Worm (Caenorhabditis elegans) whole organism, L3 larva: ENCODE data around the gene Y22D7AL.4.

Experiments
- R02D3.7 ChIP-seq: fragments of 150-350 bp; optimal IDR thresholded peaks from 2 replicates; lab custom pipeline; 2014; ENCODE audit warnings: missing biosample characterization, missing genetic modification characterization
- ZK546.5 ChIP-seq: sonication (generic microtip); optimal IDR thresholded peaks from 2 replicates; lab custom pipeline; 2017; ENCODE audit warnings: missing biosample characterization, missing genetic modification characterization
- aly-2 ChIP-seq: fragments of 150-350 bp; optimal IDR thresholded peaks from 2 replicates; lab custom pipeline; 2014; ENCODE audit warnings: missing biosample characterization, missing genetic modification characterization
- ama-1 ChIP-seq: fragments of 150-350 bp; optimal IDR thresholded peaks from 2 replicates; lab custom pipeline; 2018
- ceh-82 ChIP-seq: fragments of 150-350 bp; optimal IDR thresholded peaks from 2 replicates; lab custom pipeline; 2014; ENCODE audit warnings: missing biosample characterization, missing genetic modification characterization
- ceh-9 ChIP-seq: sonication (generic microtip); optimal IDR thresholded peaks from 2 replicates; lab custom pipeline; 2018; ENCODE audit warnings: missing biosample characterization, missing genetic modification characterization
- daf-12 ChIP-seq: fragments of 150-350 bp; optimal IDR thresholded peaks from 2 replicates; lab custom pipeline; 2014; ENCODE audit warnings: missing biosample characterization, missing genetic modification reagents, missing genetic modification characterization
- egl-27 ChIP-seq: sonication (generic microtip); optimal IDR thresholded peaks from 4 replicates; lab custom pipeline; 2017; ENCODE audit warnings: missing biosample characterization, missing genetic modification reagents, missing genetic modification characterization
- egl-5 ChIP-seq: fragments of 150-350 bp; optimal IDR thresholded peaks from 2 replicates; lab custom pipeline; 2017; ENCODE audit warnings: missing biosample characterization, missing genetic modification reagents, missing genetic modification characterization, inconsistent platforms
- elt-1 ChIP-seq: fragments of 150-350 bp; optimal IDR thresholded peaks from 2 replicates; lab custom pipeline; 2014; ENCODE audit warnings: missing biosample characterization, missing genetic modification characterization
- elt-2 ChIP-seq: sonication (generic microtip); optimal IDR thresholded peaks from 2 replicates; lab custom pipeline; 2016; ENCODE audit warnings: missing genetic modification reagents, mild to moderate bottlenecking, missing genetic modification characterization, missing compliant biosample characterization
- elt-3 ChIP-seq, 3 experiments: fragments of 150-350 bp in 1 of 3; sonication (generic microtip) in 2 of 3; optimal IDR thresholded peaks; 2 replicates in 2 of 3; 4 replicates in 1 of 3; lab custom pipeline; 2014 to 2017; ENCODE audit warnings: missing biosample characterization in 3 of 3, missing genetic modification characterization in 3 of 3
- eor-1 ChIP-seq, 2 experiments: fragments of 150-350 bp; optimal IDR thresholded peaks; 2 replicates each; lab custom pipeline; 2014 to 2018; ENCODE audit warnings: missing biosample characterization in 2 of 2, missing genetic modification characterization in 2 of 2
- fkh-10 ChIP-seq: sonication (generic microtip); optimal IDR thresholded peaks from 2 replicates; lab custom pipeline; 2017; ENCODE audit warnings: missing biosample characterization, missing genetic modification reagents, missing genetic modification characterization
- fkh-2 ChIP-seq: fragments of 150-350 bp; optimal IDR thresholded peaks from 2 replicates; lab custom pipeline; 2014; ENCODE audit warnings: missing biosample characterization, missing genetic modification reagents, missing genetic modification characterization
- fos-1 ChIP-seq: fragments of 150-350 bp; optimal IDR thresholded peaks from 2 replicates; lab custom pipeline; 2014; ENCODE audit warnings: missing biosample characterization, missing genetic modification characterization
- jun-1 ChIP-seq: fragments of 150-350 bp; optimal IDR thresholded peaks from 2 replicates; lab custom pipeline; 2014; ENCODE audit warnings: missing biosample characterization, missing genetic modification reagents, missing genetic modification characterization
- lin-15B ChIP-seq: fragments of 150-350 bp; optimal IDR thresholded peaks from 2 replicates; lab custom pipeline; 2014; ENCODE audit warnings: missing biosample characterization, missing genetic modification characterization
- lin-39 ChIP-seq: fragments of 150-350 bp; optimal IDR thresholded peaks from 2 replicates; lab custom pipeline; 2018; ENCODE audit warnings: missing biosample characterization, missing genetic modification reagents, missing genetic modification characterization
- lsy-12 ChIP-seq: sonication (generic microtip); optimal IDR thresholded peaks from 2 replicates; lab custom pipeline; 2016; ENCODE audit warnings: mild to moderate bottlenecking, missing genetic modification characterization, missing compliant biosample characterization
- mdl-1 ChIP-seq: fragments of 150-350 bp; optimal IDR thresholded peaks from 2 replicates; lab custom pipeline; 2014; ENCODE audit warnings: missing biosample characterization, missing genetic modification characterization
- nfya-1 ChIP-seq: sonication (generic microtip); optimal IDR thresholded peaks from 2 replicates; lab custom pipeline; 2017; ENCODE audit warnings: missing genetic modification characterization, mild to moderate bottlenecking, missing compliant biosample characterization, antibody characterized with exemption, moderate library complexity; ENCODE audit not compliant: insufficient read depth
- nhr-11 ChIP-seq: fragments of 150-350 bp; optimal IDR thresholded peaks from 2 replicates; lab custom pipeline; 2014; ENCODE audit warnings: missing biosample characterization, missing genetic modification characterization
- nhr-12 ChIP-seq: fragments of 150-350 bp; optimal IDR thresholded peaks from 2 replicates; lab custom pipeline; 2014; ENCODE audit warnings: missing biosample characterization, missing genetic modification characterization
- nhr-23 ChIP-seq: fragments of 150-350 bp; optimal IDR thresholded peaks from 2 replicates; lab custom pipeline; 2014; ENCODE audit warnings: missing biosample characterization, missing genetic modification reagents, missing genetic modification characterization
- nhr-237 ChIP-seq: fragments of 150-350 bp; optimal IDR thresholded peaks from 2 replicates; lab custom pipeline; 2014; ENCODE audit warnings: missing biosample characterization, missing genetic modification characterization
- nhr-25 ChIP-seq: sonication (generic microtip); optimal IDR thresholded peaks from 2 replicates; lab custom pipeline; 2017; ENCODE audit warnings: missing biosample characterization, missing genetic modification characterization
- nhr-28 ChIP-seq: fragments of 150-350 bp; optimal IDR thresholded peaks from 2 replicates; lab custom pipeline; 2014; ENCODE audit warnings: missing biosample characterization, missing genetic modification characterization
- nhr-43 ChIP-seq: sonication (generic microtip); optimal IDR thresholded peaks from 2 replicates; lab custom pipeline; 2016; ENCODE audit warnings: mild to moderate bottlenecking, missing genetic modification characterization, missing compliant biosample characterization; ENCODE audit not compliant: poor library complexity, severe bottlenecking
- nhr-67 ChIP-seq: fragments of 150-350 bp; optimal IDR thresholded peaks from 2 replicates; lab custom pipeline; 2014; ENCODE audit warnings: missing biosample characterization, missing genetic modification characterization
- nhr-76 ChIP-seq: fragments of 150-350 bp; sonication (generic microtip); optimal IDR thresholded peaks from 5 replicates; lab custom pipeline; 2014; ENCODE audit warnings: missing biosample characterization, missing genetic modification characterization
- nhr-77 ChIP-seq: fragments of 150-350 bp; optimal IDR thresholded peaks from 2 replicates; lab custom pipeline; 2014; ENCODE audit warnings: missing biosample characterization, missing genetic modification characterization
- pha-4 ChIP-seq: fragments of 150-350 bp; optimal IDR thresholded peaks from 2 replicates; lab custom pipeline; 2014; ENCODE audit warnings: missing biosample characterization, missing genetic modification reagents, missing genetic modification characterization
- sea-2 ChIP-seq: fragments of 150-350 bp; sonication (generic microtip); optimal IDR thresholded peaks from 4 replicates; lab custom pipeline; 2014; ENCODE audit warnings: missing biosample characterization, missing genetic modification reagents, missing genetic modification characterization
- snpc-4 ChIP-seq: fragments of 150-350 bp; optimal IDR thresholded peaks from 2 replicates; lab custom pipeline; 2014; ENCODE audit warnings: missing biosample characterization, missing genetic modification characterization
- tbx-2 ChIP-seq: sonication (generic microtip); optimal IDR thresholded peaks from 2 replicates; lab custom pipeline; 2016; ENCODE audit warnings: mild to moderate bottlenecking, missing genetic modification characterization, missing compliant biosample characterization
- unc-62 ChIP-seq: fragments of 150-350 bp; sonication (generic microtip); optimal IDR thresholded peaks from 4 replicates; lab custom pipeline; 2014; ENCODE audit warnings: missing biosample characterization, missing genetic modification reagents, missing genetic modification characterization
- zag-1 ChIP-seq: fragments of 150-350 bp; optimal IDR thresholded peaks from 2 replicates; lab custom pipeline; 2014; ENCODE audit warnings: missing biosample characterization, missing genetic modification characterization
- ztf-4 ChIP-seq: fragments of 150-350 bp; optimal IDR thresholded peaks from 2 replicates; lab custom pipeline; 2014; ENCODE audit warnings: missing biosample characterization, missing genetic modification characterization

Gene Y22D7AL.4

ce11 chrIII:1634270-1634669 is 7.8 kb downstream of the Y22D7AL.4 start, which contains the start of gene Y22D7AL.11:
TSS of gene Y22D7AL.11 (minus strand) at chrIII:1634370.
- no peak for TF ChIP-seq R02D3.7 (tag; lab: Kevin White, UChicago)
- no peak for TF ChIP-seq nhr-76 (tag; lab: Kevin White, UChicago)
- no peak for TF ChIP-seq eor-1 (tag; optimal IDR thresholded peaks at IDR 0.05; lab: Kevin White, UChicago)
- TF ChIP-seq nhr-11 = no peak
- no peak for TF ChIP-seq mdl-1 (tag; lab: Kevin White, UChicago)
- no peak for TF ChIP-seq nhr-12
- no peak for TF ChIP-seq daf-12
- no peak for TF ChIP-seq nfya-1 (tag; lab: Kevin White, UChicago)
- no peak for TF ChIP-seq jun-1 (tag; lab: Kevin White, UChicago)
- no peak for TF ChIP-seq nhr-43
- no peak for TF ChIP-seq fkh-2
- TF ChIP-seq pha-4 (tag; lab: Kevin White, UChicago) = no peak
- TF ChIP-seq ceh-9 (tag; lab: Kevin White, UChicago) = no peak
- TF ChIP-seq tbx-2 (tag; lab: Kevin White, UChicago) = no peak
- TF ChIP-seq ama-1 (lab: Kevin White, UChicago) = no peak
- no peak for TF ChIP-seq nhr-237
- no peak for TF ChIP-seq elt-3 (tag; optimal IDR thresholded peaks at IDR 0.05; lab: Kevin White, UChicago)
- no peak for TF ChIP-seq fkh-10 (GFP tag; lab: Kevin White, UChicago)

- TF ChIP-seq unc-62 (no peak), egl-27 (tag; lab: Kevin White, UChicago) (no peak), eor-1 (tag; optimal IDR thresholded peaks at IDR 0.05; lab: Kevin White, UChicago) (no peak), fkh-10 (GFP tag; lab: Kevin White, UChicago) (no peak), nhr-28 (tag; lab: Kevin White, UChicago) (no peak), egl-5 (tag; lab: Kevin White, UChicago) (no peak), jun-1 (tag; lab: Kevin White, UChicago) (no peak), nhr-11 (no peak), lsy-12 (tag; lab: Kevin White, UChicago) (no peak), fkh-2 (no peak), daf-12 (no peak), nhr-77 (tag; lab: Kevin White, UChicago) (no peak), elt-1 (no peak), nhr-43 (no peak), ceh-82 (tag; lab: Kevin White, UChicago) (no peak)
- TF ChIP-seq, all 47 proteins: peak for 0
Measured at ce11 chrIII:1638345-1638744, 11.9 kb downstream of the Y22D7AL.4 start.

- TF ChIP-seq zag-1 (tag; lab: Kevin White, UChicago) (no peak), unc-62 (no peak), nhr-237 (no peak), elt-2 (tag; lab: Kevin White, UChicago) (no peak), lsy-12 (tag; lab: Kevin White, UChicago) (no peak), elt-3 (tag; optimal IDR thresholded peaks at IDR 0.05; lab: Kevin White, UChicago) (no peak), nhr-25 (no peak)
Measured at ce11 chrIII:1641163-1641562, 14.7 kb downstream of the Y22D7AL.4 start, which contains the start of gene Y22D7AL.3. TSS of gene Y22D7AL.3 (plus strand) at chrIII:1641463.

- TF ChIP-seq nhr-67 (tag; lab: Kevin White, UChicago) (no peak), fkh-2 (no peak), nhr-23 (no peak), ZK546.5 (tag; lab: Kevin White, UChicago) (no peak), sea-2 (GFP tag; lab: Kevin White, UChicago) (no peak), ceh-9 (tag; lab: Kevin White, UChicago) (no peak), nhr-76 (tag; lab: Kevin White, UChicago) (no peak), nhr-77 (tag; lab: Kevin White, UChicago) (no peak), fos-1 (no peak)
Measured at ce11 chrIII:1652181-1652580, 25.7 kb downstream of the Y22D7AL.4 start, which contains the start of gene Y22D7AL.1. TSS of gene Y22D7AL.1 (plus strand) at chrIII:1652481.

DNA sequence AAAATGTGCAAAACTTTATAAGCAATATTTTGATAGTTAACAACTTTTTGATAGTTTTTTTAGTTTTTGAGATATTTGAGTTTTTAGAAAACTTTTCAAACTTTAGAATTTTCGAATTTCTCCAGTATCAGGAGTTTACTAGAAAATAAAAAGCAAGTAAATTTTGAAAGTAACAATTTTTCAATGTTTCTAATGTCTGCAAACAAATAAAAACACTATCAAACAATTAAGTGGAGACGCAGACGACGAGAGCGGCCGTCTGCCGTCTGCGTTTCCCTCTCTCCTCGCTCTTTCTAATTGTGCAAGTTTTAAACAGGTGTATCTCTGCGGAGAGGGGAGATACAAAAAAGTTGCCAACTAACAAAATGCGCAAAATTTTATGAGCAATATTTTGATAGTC is 26.5 kb downstream of the Y22D7AL.4 start:
- TF ChIP-seq lin-39 (tag; lab: Kevin White, UChicago) = no peak
- no peak for TF ChIP-seq nhr-77 (tag; lab: Kevin White, UChicago)
- no peak for TF ChIP-seq snpc-4 (tag; lab: Kevin White, UChicago)
- TF ChIP-seq zag-1 (tag; lab: Kevin White, UChicago) = no peak
- no peak for TF ChIP-seq aly-2 (tag; lab: Kevin White, UChicago)
- TF ChIP-seq ztf-4 (tag; lab: Kevin White, UChicago) = no peak
- no peak for TF ChIP-seq mdl-1 (tag; lab: Kevin White, UChicago)
- TF ChIP-seq lin-15B (tag; lab: Kevin White, UChicago) = no peak
- no peak for TF ChIP-seq nhr-11
- TF ChIP-seq, all 47 proteins: peak for 0
